Worm (Caenorhabditis elegans) whole organism, L4 larva: ENCODE data around the gene rhy-1.

Source experiments
- F37D6.2 ChIP-seq: sonication (generic microtip); optimal IDR thresholded peaks from 2 replicates; lab custom pipeline; 2016; ENCODE audit warnings: mild to moderate bottlenecking, missing genetic modification characterization, missing compliant biosample characterization
- F44E2.7 ChIP-seq: fragments of 200-800 bp; sonication (Bioruptor generic); IDR thresholded peaks from 2 replicates; pipeline ENCODE4 v2.1.2; 2022; ENCODE audit warnings: missing genetic modification characterization, missing compliant biosample characterization
- R02D3.7 ChIP-seq: fragments of 150-350 bp; sonication (generic microtip); optimal IDR thresholded peaks from 3 replicates; lab custom pipeline; 2014; ENCODE audit warnings: missing biosample characterization, missing genetic modification characterization
- Y5F2A.4 ChIP-seq: fragments of 200-800 bp; sonication (Bioruptor generic); optimal IDR thresholded peaks from 2 replicates; lab custom pipeline; 2018; ENCODE audit warnings: mild to moderate bottlenecking, missing genetic modification characterization, missing compliant biosample characterization
- ZK337.2 ChIP-seq: fragments of 200-800 bp; sonication (Bioruptor generic); IDR thresholded peaks from 2 replicates; pipeline ENCODE4 v1.3.6; 2022; ENCODE audit warnings: missing genetic modification reagents, missing genetic modification characterization, missing compliant biosample characterization
- aly-2 ChIP-seq: sonication (generic microtip); optimal IDR thresholded peaks from 2 replicates; lab custom pipeline; 2018; ENCODE audit warnings: missing biosample characterization, missing genetic modification characterization
- ama-1 ChIP-seq: fragments of 150-350 bp; optimal IDR thresholded peaks from 2 replicates; lab custom pipeline; 2014; ENCODE audit warnings: inconsistent platforms, mixed read lengths
- ceh-62 ChIP-seq: sonication (generic microtip); optimal IDR thresholded peaks from 2 replicates; lab custom pipeline; 2017; ENCODE audit warnings: missing biosample characterization, missing genetic modification characterization
- ces-1 ChIP-seq: fragments of 150-350 bp; sonication (generic microtip); optimal IDR thresholded peaks from 4 replicates; lab custom pipeline; 2014; ENCODE audit warnings: missing biosample characterization, missing genetic modification reagents, missing genetic modification characterization
- cey-2 ChIP-seq: sonication (generic microtip); optimal IDR thresholded peaks from 3 replicates; lab custom pipeline; 2017; ENCODE audit warnings: missing genetic modification characterization, mild to moderate bottlenecking, missing compliant biosample characterization, antibody characterized with exemption, borderline replicate concordance; ENCODE audit not compliant: insufficient read depth
- daf-8 ChIP-seq: fragments of 200-800 bp; sonication (Bioruptor generic); IDR thresholded peaks from 2 replicates; pipeline ENCODE4 v1.3.6; 2022; ENCODE audit warnings: missing genetic modification characterization, missing compliant biosample characterization
- egl-43 ChIP-seq: fragments of 200-800 bp; sonication (Bioruptor generic); IDR thresholded peaks from 2 replicates; pipeline ENCODE4 v1.3.6; 2022; ENCODE audit warnings: missing genetic modification reagents, missing genetic modification characterization, missing compliant biosample characterization
- fkh-10 ChIP-seq: fragments of 150-350 bp; optimal IDR thresholded peaks from 2 replicates; lab custom pipeline; 2014; ENCODE audit warnings: missing biosample characterization, missing genetic modification reagents, missing genetic modification characterization
- gei-8 ChIP-seq: fragments of 200-800 bp; sonication (Bioruptor generic); optimal IDR thresholded peaks from 2 replicates; lab custom pipeline; 2018; ENCODE audit warnings: mild to moderate bottlenecking, missing genetic modification characterization, missing compliant biosample characterization
- hlh-30 ChIP-seq: sonication (generic microtip); optimal IDR thresholded peaks from 2 replicates; lab custom pipeline; 2017; ENCODE audit warnings: antibody characterized with exemption, mild to moderate bottlenecking, missing genetic modification characterization, missing compliant biosample characterization; ENCODE audit not compliant: insufficient read depth
- jun-1 ChIP-seq: fragments of 150-350 bp; optimal IDR thresholded peaks from 2 replicates; lab custom pipeline; 2014; ENCODE audit warnings: missing biosample characterization, missing genetic modification reagents, missing genetic modification characterization
- lsy-2 ChIP-seq, 2 experiments: fragments of 150-350 bp in 1 of 2; sonication (generic microtip) in 1 of 2; optimal IDR thresholded peaks; 2 replicates each; lab custom pipeline; 2014 to 2017; ENCODE audit warnings: missing biosample characterization in 2 of 2, missing genetic modification characterization in 2 of 2
- madf-5 ChIP-seq, 2 experiments: fragments of 200-800 bp; sonication (Bioruptor generic); IDR thresholded peaks; 2 replicates each; pipeline ENCODE4 v1.3.6; 2022; ENCODE audit warnings: missing compliant biosample characterization in 2 of 2, missing genetic modification characterization in 2 of 2
- mep-1 ChIP-seq: fragments of 150-350 bp; sonication (generic microtip); optimal IDR thresholded peaks from 3 replicates; lab custom pipeline; 2014; ENCODE audit warnings: missing biosample characterization, missing genetic modification characterization
- mes-2 ChIP-seq: sonication (generic microtip); optimal IDR thresholded peaks from 2 replicates; lab custom pipeline; 2016; ENCODE audit warnings: missing genotype, mild to moderate bottlenecking, missing genetic modification characterization, missing compliant biosample characterization; ENCODE audit not compliant: poor library complexity, severe bottlenecking
- mxl-3 ChIP-seq: fragments of 200-800 bp; sonication (Bioruptor generic); optimal IDR thresholded peaks from 2 replicates; lab custom pipeline; 2018; ENCODE audit warnings: mild to moderate bottlenecking, missing genetic modification characterization, missing compliant biosample characterization
- nhr-10 ChIP-seq: fragments of 150-350 bp; optimal IDR thresholded peaks from 2 replicates; lab custom pipeline; 2014; ENCODE audit warnings: missing biosample characterization, missing genetic modification characterization
- nhr-28 ChIP-seq: fragments of 150-350 bp; optimal IDR thresholded peaks from 2 replicates; lab custom pipeline; 2014; ENCODE audit warnings: missing biosample characterization, missing genetic modification characterization
- nhr-48 ChIP-seq: sonication (generic microtip); optimal IDR thresholded peaks from 2 replicates; lab custom pipeline; 2016; ENCODE audit warnings: mild to moderate bottlenecking, missing genetic modification characterization, missing compliant biosample characterization
- nhr-6 ChIP-seq: fragments of 150-350 bp; optimal IDR thresholded peaks from 2 replicates; lab custom pipeline; 2014; ENCODE audit warnings: missing biosample characterization, missing genetic modification characterization
- nhr-76 ChIP-seq: fragments of 150-350 bp; optimal IDR thresholded peaks from 2 replicates; lab custom pipeline; 2014; ENCODE audit warnings: missing biosample characterization, missing genetic modification characterization
- nhr-77 ChIP-seq: fragments of 150-350 bp; optimal IDR thresholded peaks from 2 replicates; lab custom pipeline; 2014; ENCODE audit warnings: missing biosample characterization, missing genetic modification characterization
- pha-4 ChIP-seq, 2 experiments: fragments of 150-350 bp in 1 of 2; fragments of 200-800 bp in 1 of 2; sonication (Bioruptor generic) in 1 of 2; IDR thresholded peaks in 1 of 2; optimal IDR thresholded peaks in 1 of 2; 2 replicates each; pipeline versions ENCODE4 v1.3.6 to Lab custom; 2014 to 2022; ENCODE audit warnings: missing genetic modification characterization in 2 of 2, missing genetic modification reagents in 2 of 2, missing biosample characterization in 1 of 2, missing compliant biosample characterization in 1 of 2
- rbr-2 ChIP-seq: sonication (generic microtip); optimal IDR thresholded peaks from 2 replicates; lab custom pipeline; 2016; ENCODE audit warnings: missing genotype, missing genetic modification characterization, missing compliant biosample characterization
- set-16 ChIP-seq: fragments of 200-800 bp; sonication (Bioruptor generic); IDR thresholded peaks from 2 replicates; pipeline ENCODE4 v1.3.6; 2022; ENCODE audit warnings: missing genetic modification reagents, missing genetic modification characterization, missing compliant biosample characterization
- snpc-1.2 ChIP-seq: fragments of 200-800 bp; sonication (Bioruptor generic); IDR thresholded peaks from 2 replicates; pipeline ENCODE4 v1.3.6; 2022; ENCODE audit warnings: missing genetic modification reagents, missing genetic modification characterization, missing compliant biosample characterization
- spr-1 ChIP-seq: sonication (generic microtip); optimal IDR thresholded peaks from 2 replicates; lab custom pipeline; 2016; ENCODE audit warnings: mild to moderate bottlenecking, missing genetic modification characterization, missing compliant biosample characterization
- tag-97 ChIP-seq: fragments of 200-800 bp; sonication (Bioruptor generic); IDR thresholded peaks from 2 replicates; pipeline ENCODE4 v1.3.6; 2022; ENCODE audit warnings: missing genetic modification characterization, missing compliant biosample characterization
- unc-39 ChIP-seq: sonication (generic microtip); optimal IDR thresholded peaks from 2 replicates; lab custom pipeline; 2017; ENCODE audit warnings: missing biosample characterization, missing genetic modification characterization
- unc-62 ChIP-seq, 3 experiments: fragments of 150-350 bp in 1 of 3; sonication (generic microtip); optimal IDR thresholded peaks in 2 of 3; peaks in 1 of 3; 1 replicate in 1 of 3; 2 replicates in 2 of 3; lab custom pipeline; 2014 to 2017; ENCODE audit warnings: missing biosample characterization in 3 of 3, missing genetic modification characterization in 3 of 3, missing genetic modification reagents in 3 of 3, missing genotype in 1 of 3
- zag-1 ChIP-seq: fragments of 150-350 bp; optimal IDR thresholded peaks from 2 replicates; lab custom pipeline; 2014; ENCODE audit warnings: missing biosample characterization, missing genetic modification characterization
- zfp-2 ChIP-seq: sonication (generic microtip); optimal IDR thresholded peaks from 2 replicates; lab custom pipeline; 2016; ENCODE audit warnings: mild to moderate bottlenecking, missing genetic modification characterization, missing compliant biosample characterization
- ztf-11 ChIP-seq: fragments of 150-350 bp; optimal IDR thresholded peaks from 2 replicates; lab custom pipeline; 2014; ENCODE audit warnings: missing biosample characterization, missing genetic modification characterization

The rhy-1 gene

DNA sequence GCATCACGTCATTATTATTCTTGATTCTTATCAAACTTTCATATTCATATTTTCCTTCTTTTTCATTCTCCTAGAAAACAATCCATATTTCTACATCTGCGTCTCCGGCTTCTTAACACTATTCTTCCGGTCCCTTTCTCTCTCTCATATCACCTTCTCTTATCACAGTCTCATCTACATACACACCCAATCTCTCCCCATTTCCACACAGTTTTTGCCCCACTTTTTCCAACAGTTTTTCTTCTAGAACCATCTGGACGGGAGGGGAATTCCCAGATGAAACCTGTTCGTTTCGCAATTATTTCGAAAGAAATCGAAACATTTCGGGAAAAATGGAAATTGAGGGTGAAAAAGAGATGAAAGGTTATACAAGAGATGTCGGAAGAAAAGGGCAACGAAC, 33.0 kb upstream of the rhy-1 start (continued):
- TF ChIP-seq nhr-77 (tag; lab: Kevin White, UChicago) (peak; percentile 68), nhr-48 (tag; lab: Kevin White, UChicago) (peak; percentile 79), tag-97 (GFP tag; lab: Robert Waterston, UW) (no peak), egl-43 (no peak), unc-62 (GFP tag; optimal IDR thresholded peaks at IDR 0.05 in 1 of 2; lab: Kevin White, UChicago) (peak in 1 of 2 experiments; percentile 45), unc-62 (tag; optimal IDR thresholded peaks at IDR 0.05; lab: Kevin White, UChicago) (no peak), F37D6.2 (no peak), hlh-30 (tag; lab: Kevin White, UChicago) (peak; percentile 47), zag-1 (tag; lab: Kevin White, UChicago) (no peak), daf-8 (GFP tag; lab: Robert Waterston, UW) (no peak), F44E2.7 (no peak)

DNA sequence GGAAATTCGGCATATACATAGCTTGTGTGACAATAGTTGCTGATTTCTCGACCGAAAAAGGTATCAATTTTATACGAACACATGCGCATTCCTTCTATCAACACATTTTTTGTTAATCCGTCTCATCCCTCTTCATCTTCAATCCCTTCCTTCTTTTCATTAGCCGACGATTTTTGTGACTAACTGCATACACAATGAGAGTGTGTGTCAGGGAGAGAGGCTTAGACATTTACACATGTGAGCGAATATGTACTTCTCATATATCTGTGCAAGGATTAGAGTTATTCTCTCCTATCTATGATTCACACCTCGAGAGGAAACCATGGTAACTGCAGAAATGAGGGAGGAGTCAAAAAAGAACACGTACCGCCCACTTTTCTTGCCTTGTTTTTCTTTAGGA, 30.8 kb upstream of the rhy-1 start:
- TF ChIP-seq lsy-2 (tag; optimal IDR thresholded peaks at IDR 0.05; lab: Kevin White, UChicago) (peak in 1 of 2 experiments; percentile 3), ceh-62 (tag; lab: Kevin White, UChicago) (no peak), rbr-2 (no peak), nhr-10 (tag; lab: Kevin White, UChicago) (no peak), mxl-3 (GFP tag; lab: Kevin White, UChicago) (peak; percentile 11)
- TF ChIP-seq, all 104 proteins: peak for 2

DNA sequence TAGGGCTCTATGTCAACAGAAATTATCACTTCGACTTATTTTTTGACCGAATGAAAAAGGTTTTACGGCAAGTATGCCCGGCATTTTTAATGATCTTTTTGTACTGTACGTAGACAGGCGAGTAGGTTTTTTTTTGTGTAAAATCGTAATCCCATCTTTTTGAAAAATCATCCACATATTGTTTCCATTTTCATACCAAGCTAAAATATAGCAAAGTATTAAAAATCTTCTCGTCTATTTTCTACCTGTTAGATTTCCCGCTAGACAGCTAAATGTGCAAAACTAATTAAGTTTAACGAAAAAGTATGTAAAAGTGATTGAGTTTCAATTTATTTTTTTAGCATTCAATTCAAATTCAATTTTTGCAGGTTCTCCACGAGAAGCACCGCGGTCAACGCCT, 29.8 kb upstream of the rhy-1 start, which contains the start of gene C16D2.1:
C16D2.1 (plus strand) TSS at position 301 of the 400 bp plus-strand sequence.
- TF ChIP-seq jun-1 (tag; lab: Kevin White, UChicago) (peak; percentile 75), ZK337.2 (GFP tag; lab: Robert Waterston, UW) (no peak)

DNA sequence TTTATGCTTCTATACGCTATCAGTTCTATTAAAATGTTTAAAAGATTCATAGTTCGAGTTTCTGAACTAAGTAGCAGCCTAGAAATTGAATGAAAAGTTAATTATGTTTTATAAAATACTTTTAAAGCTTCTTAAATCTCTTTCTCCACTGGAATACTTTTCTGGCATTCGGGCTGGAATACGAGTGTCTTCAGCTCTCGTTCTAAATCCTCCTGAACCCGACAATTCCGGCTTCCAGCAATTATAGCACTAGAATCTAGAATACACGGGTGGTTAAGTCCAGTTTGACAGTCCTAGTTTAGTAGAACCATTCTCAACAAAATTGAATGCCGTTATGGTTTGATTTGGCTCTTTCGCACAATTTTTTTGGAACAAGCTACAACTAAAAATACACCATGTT, 28.8 kb upstream of the rhy-1 start:
- TF ChIP-seq snpc-1.2 (GFP tag; lab: Robert Waterston, UW) = no peak
- no peak for TF ChIP-seq zfp-2 (tag; lab: Kevin White, UChicago)
- no peak for TF ChIP-seq ztf-11 (tag; lab: Kevin White, UChicago)
- no peak for TF ChIP-seq madf-5 (GFP tag; IDR thresholded peaks at IDR 0.05; lab: Robert Waterston, UW)
- peak; percentile 92 for TF ChIP-seq jun-1 (tag; lab: Kevin White, UChicago)
- peak; percentile 48 for TF ChIP-seq mep-1
- peak; percentile 18 for TF ChIP-seq Y5F2A.4 (GFP tag; lab: Kevin White, UChicago)
- no peak for TF ChIP-seq mes-2 (tag; lab: Kevin White, UChicago)
- TF ChIP-seq gei-8 (GFP tag; lab: Kevin White, UChicago) = no peak
- TF ChIP-seq nhr-28 (tag; lab: Kevin White, UChicago) = no peak

DNA sequence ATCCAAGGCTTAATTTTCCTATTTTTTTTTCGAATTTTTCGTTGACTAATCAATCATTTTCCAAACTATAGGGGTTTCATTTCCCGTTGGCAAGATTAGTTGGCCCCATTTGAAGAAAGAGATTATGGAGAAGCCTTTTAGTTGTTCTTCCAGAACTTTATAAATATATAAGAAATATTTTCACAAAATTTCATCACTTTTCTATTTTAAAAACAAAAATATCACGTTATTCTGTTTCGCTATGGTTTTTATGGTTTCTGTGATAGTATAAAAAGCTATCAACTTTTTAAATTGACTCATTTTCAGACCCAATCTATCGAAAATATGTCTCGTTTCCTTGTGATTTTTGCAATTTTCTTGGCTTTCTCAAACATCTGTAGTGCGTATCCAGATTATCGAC, 25.3 kb upstream of the rhy-1 start, which contains the start of gene nlp-78:
nlp-78 (plus strand) TSS at position 301 of the 400 bp plus-strand sequence.
- TF ChIP-seq pha-4 (GFP tag; IDR thresholded peaks at IDR 0.05; lab: Robert Waterston, UW) (no peak), pha-4 (tag; optimal IDR thresholded peaks at IDR 0.05; lab: Kevin White, UChicago) (no peak), spr-1 (tag; lab: Kevin White, UChicago) (no peak), nhr-76 (tag; lab: Kevin White, UChicago) (no peak), ama-1 (no peak), cey-2 (no peak), hlh-30 (tag; lab: Kevin White, UChicago) (no peak), unc-39 (tag; lab: Kevin White, UChicago) (no peak), rbr-2 (no peak), madf-5 (GFP tag; IDR thresholded peaks at IDR 0.05; lab: Robert Waterston, UW) (no peak), F37D6.2 (no peak), ces-1 (no peak), nhr-6 (tag; lab: Kevin White, UChicago) (no peak), set-16 (no peak), mxl-3 (GFP tag; lab: Kevin White, UChicago) (no peak), aly-2 (tag; lab: Kevin White, UChicago) (no peak), zfp-2 (tag; lab: Kevin White, UChicago) (no peak), fkh-10 (GFP tag; lab: Kevin White, UChicago) (no peak), R02D3.7 (tag; lab: Kevin White, UChicago) (no peak)
